Worm (Caenorhabditis elegans) whole organism, L2 larva: ENCODE data around the gene dpff-1.

Source experiments
- R02D3.7 ChIP-seq: fragments of 150-350 bp; optimal IDR thresholded peaks from 2 replicates; lab custom pipeline; 2014; ENCODE audit warnings: missing biosample characterization, missing genetic modification characterization
- dmd-4 ChIP-seq: sonication (generic microtip); optimal IDR thresholded peaks from 2 replicates; lab custom pipeline; 2017; ENCODE audit warnings: missing biosample characterization, missing genetic modification characterization
- gmeb-1 ChIP-seq: fragments of 150-350 bp; optimal IDR thresholded peaks from 2 replicates; lab custom pipeline; 2014; ENCODE audit warnings: missing biosample characterization, missing genetic modification characterization
- mab-5 ChIP-seq: fragments of 150-350 bp; optimal IDR thresholded peaks from 2 replicates; lab custom pipeline; 2014; ENCODE audit warnings: missing biosample characterization, missing genetic modification characterization
- nhr-237 ChIP-seq: fragments of 150-350 bp; optimal IDR thresholded peaks from 2 replicates; lab custom pipeline; 2014; ENCODE audit warnings: missing biosample characterization, missing genetic modification characterization
- unc-39 ChIP-seq: fragments of 150-350 bp; optimal IDR thresholded peaks from 2 replicates; lab custom pipeline; 2014; ENCODE audit warnings: missing biosample characterization, missing genetic modification characterization

DNA sequence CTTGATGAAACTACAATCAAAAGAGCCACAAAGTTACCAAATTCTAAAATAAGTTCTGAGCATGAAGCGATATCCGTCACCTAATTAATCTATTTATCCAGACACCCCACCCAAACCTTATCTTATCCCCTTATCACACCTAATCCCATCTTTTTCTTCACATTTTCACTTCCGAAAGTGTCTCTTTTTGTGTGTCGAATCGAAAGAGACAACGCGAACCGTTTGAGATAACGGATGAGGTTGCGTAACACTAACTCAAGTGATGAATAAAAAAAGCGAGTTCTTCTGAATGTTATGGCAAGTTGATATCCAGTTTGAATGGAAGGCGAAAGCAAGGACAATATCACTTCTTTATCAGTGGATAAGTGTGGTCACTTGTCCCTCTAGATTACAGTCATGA lies 22.6 kb downstream of the dpff-1 start:
- TF ChIP-seq unc-39 (tag; lab: Kevin White, UChicago) (no peak), mab-5 (tag; lab: Kevin White, UChicago) (no peak), nhr-237 (tag; lab: Kevin White, UChicago) (no peak), gmeb-1 (no peak), R02D3.7 (tag; lab: Kevin White, UChicago) (no peak), dmd-4 (no peak)
